Fruit fly (Drosophila melanogaster) whole organism, larva: ENCODE measurements around the gene CG43168.

Source experiments
- noc ChIP-seq: fragments of 200-800 bp; sonication (Bioruptor generic); optimal IDR thresholded peaks from 3 replicates; lab custom pipeline; 2019; ENCODE audit warnings: missing biosample characterization, mild to moderate bottlenecking, missing genetic modification characterization, moderate library complexity

Gene CG43168

dm6 chr3L:6315693-6316092 lies 40.1 kb downstream of the CG43168 start:
- TF ChIP-seq noc (tag; lab: Kevin White, UChicago) = no peak

DNA sequence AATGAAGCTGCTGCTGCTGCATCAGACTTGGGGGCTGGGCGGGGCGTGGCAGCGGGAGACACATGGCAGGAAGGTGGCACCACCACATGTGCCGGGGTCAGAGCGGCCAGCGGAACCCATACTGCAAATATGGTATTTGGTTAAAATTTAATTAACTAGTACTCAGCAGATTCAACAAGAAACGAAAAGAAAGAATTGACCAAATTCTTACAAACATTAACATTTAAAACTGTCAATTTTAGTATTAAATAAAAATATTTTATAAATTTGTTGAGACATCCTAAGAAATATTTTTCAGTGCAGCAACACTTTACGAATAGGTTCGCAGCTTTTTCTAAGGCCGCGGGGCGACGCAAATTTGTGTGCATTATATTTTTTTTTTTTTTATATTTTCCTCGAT lies 41.9 kb downstream of the CG43168 start:
- TF ChIP-seq noc (tag; lab: Kevin White, UChicago) = no peak

DNA sequence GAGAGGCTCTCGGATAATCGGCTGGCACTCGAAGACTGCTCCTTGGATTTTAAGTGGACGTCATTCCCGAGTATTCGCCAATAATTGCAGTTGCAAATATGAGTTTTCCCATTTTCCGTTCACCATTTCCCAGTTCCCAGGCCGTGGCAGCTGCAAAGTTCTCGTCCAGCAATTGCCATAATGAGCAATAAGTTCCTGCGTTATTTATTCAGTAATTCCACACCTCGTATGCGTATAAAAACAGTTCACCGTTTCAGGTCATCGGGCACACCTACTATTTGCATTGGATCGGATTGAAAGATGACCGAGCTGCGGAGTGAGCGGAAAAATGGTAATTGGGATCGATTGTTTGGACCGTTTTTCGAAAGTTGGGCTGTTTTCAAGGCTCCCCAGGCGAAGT lies 44.7 kb downstream of the CG43168 start, which contains the start of gene Or65a:
Or65a (plus strand) TSS at position 301 of the 400 bp plus-strand sequence.
- no peak for TF ChIP-seq noc (tag; lab: Kevin White, UChicago)

dm6 chr3L:6322680-6323079 lies 47.1 kb downstream of the CG43168 start:
- TF ChIP-seq noc (tag; lab: Kevin White, UChicago) = no peak

- TF ChIP-seq noc (tag; lab: Kevin White, UChicago) = no peak
Measured at dm6 chr3L:6325312-6325711, 49.7 kb downstream of the CG43168 start, which contains the start of gene Or65b. Or65b (plus strand) TSS chr3L:6325612.
